Fruit fly (Drosophila melanogaster) whole organism, embryonic: Measurements from ENCODE around the gene CG12010.

Experiments
- CG16815 ChIP-seq: fragments of 200-800 bp; sonication (Bioruptor generic); optimal IDR thresholded peaks from 3 replicates; lab custom pipeline; 2017; ENCODE audit warnings: missing biosample characterization, mild to moderate bottlenecking, missing genetic modification characterization
- CTCF ChIP-seq: fragments of 200-800 bp; sonication (Bioruptor generic); optimal IDR thresholded peaks from 2 replicates; lab custom pipeline; 2017; ENCODE audit warnings: missing biosample characterization, mild to moderate bottlenecking, missing genetic modification characterization, moderate library complexity
- E2f1 ChIP-seq: fragments of 200-800 bp; sonication (Bioruptor generic); IDR thresholded peaks from 2 replicates; pipeline ENCODE4 v1.3.6; 2022; ENCODE audit warnings: missing biosample characterization, missing genetic modification characterization

- TF ChIP-seq CTCF (GFP tag; lab: Kevin White, UChicago) (no peak), E2f1 (GFP tag; lab: Robert Waterston, UW) (no peak), CG16815 (no peak)
Observed at dm6 chr3L:3415633-3416198, 41.6 kb downstream of the CG12010 start.
